Worm (Caenorhabditis elegans) whole organism, young adult: ENCODE results near the gene F36H5.8.
A peak's percentile ranks its signal among the peaks of the same experiment; 100 is the strongest.

Experiments
- F52B5.7 ChIP-seq: sonication (generic microtip); optimal IDR thresholded peaks from 2 replicates; lab custom pipeline; 2016; ENCODE audit warnings: mild to moderate bottlenecking, missing genetic modification characterization, missing compliant biosample characterization
- F55B11.4 ChIP-seq: sonication (generic microtip); optimal IDR thresholded peaks from 2 replicates; lab custom pipeline; 2016; ENCODE audit warnings: missing compliant biosample characterization, missing genetic modification characterization, borderline replicate concordance; ENCODE audit not compliant: insufficient read depth
- K11D2.4 ChIP-seq: fragments of 200-800 bp; sonication (Bioruptor generic); IDR thresholded peaks from 2 replicates; pipeline ENCODE4 v1.3.6; 2022; ENCODE audit warnings: missing genetic modification reagents, missing genetic modification characterization, missing compliant biosample characterization
- T07F8.4 ChIP-seq: sonication (generic microtip); optimal IDR thresholded peaks from 2 replicates; lab custom pipeline; 2016; ENCODE audit warnings: mild to moderate bottlenecking, missing genetic modification characterization, moderate library complexity, missing compliant biosample characterization
- Y67H2A.10 ChIP-seq: fragments of 200-800 bp; sonication (Bioruptor generic); conservative IDR thresholded peaks from 2 replicates; pipeline ENCODE4 v1.3.6; 2022; ENCODE audit warnings: missing genetic modification reagents, missing genetic modification characterization, missing compliant biosample characterization
- ZK185.1 ChIP-seq: sonication (generic microtip); optimal IDR thresholded peaks from 2 replicates; lab custom pipeline; 2016; ENCODE audit warnings: mild to moderate bottlenecking, missing genetic modification characterization, missing compliant biosample characterization; ENCODE audit not compliant: poor library complexity, severe bottlenecking
- ama-1 ChIP-seq, 3 experiments: fragments of 150-350 bp in 1 of 3; sonication (generic microtip) in 2 of 3; optimal IDR thresholded peaks; 2 replicates each; lab custom pipeline; 2014 to 2018; ENCODE audit warnings: missing biosample characterization in 2 of 3, missing genetic modification characterization in 2 of 3, missing genetic modification reagents in 2 of 3
- aptf-2 ChIP-seq: fragments of 200-800 bp; sonication (Bioruptor generic); conservative IDR thresholded peaks from 2 replicates; pipeline ENCODE4 v1.3.6; 2022; ENCODE audit warnings: missing genetic modification reagents, missing genetic modification characterization, missing compliant biosample characterization
- aptf-3 ChIP-seq: fragments of 200-800 bp; sonication (Bioruptor generic); IDR thresholded peaks from 2 replicates; pipeline ENCODE4 v1.3.6; 2022; ENCODE audit warnings: missing genetic modification characterization, missing compliant biosample characterization
- attf-3 ChIP-seq: fragments of 200-800 bp; sonication (Bioruptor generic); conservative IDR thresholded peaks from 2 replicates; pipeline ENCODE4 v1.3.6; 2022; ENCODE audit warnings: missing genetic modification reagents, missing genetic modification characterization, missing compliant biosample characterization
- attf-5 ChIP-seq: fragments of 200-800 bp; sonication (Bioruptor generic); optimal IDR thresholded peaks from 2 replicates; lab custom pipeline; 2018; ENCODE audit warnings: mild to moderate bottlenecking, missing genetic modification characterization, missing compliant biosample characterization
- attf-6 ChIP-seq: fragments of 200-800 bp; sonication (Bioruptor generic); IDR thresholded peaks from 2 replicates; pipeline ENCODE4 v1.3.6; 2022; ENCODE audit warnings: missing genetic modification reagents, missing genetic modification characterization, missing compliant biosample characterization
- bed-1 ChIP-seq: fragments of 200-800 bp; sonication (Bioruptor generic); IDR thresholded peaks from 2 replicates; pipeline ENCODE4 v1.3.6; 2022; ENCODE audit warnings: missing genetic modification reagents, missing genetic modification characterization, missing compliant biosample characterization
- cebp-1 ChIP-seq, 2 experiments: fragments of 200-800 bp in 1 of 2; sonication (Bioruptor generic) in 1 of 2; sonication (generic microtip) in 1 of 2; IDR thresholded peaks in 1 of 2; optimal IDR thresholded peaks in 1 of 2; 2 replicates each; pipeline versions ENCODE4 v1.3.6 to Lab custom; 2017 to 2022; ENCODE audit warnings: missing compliant biosample characterization in 2 of 2, missing genetic modification characterization in 2 of 2, mild to moderate bottlenecking in 1 of 2, missing genetic modification reagents in 1 of 2, moderate library complexity in 1 of 2
- ceh-79 ChIP-seq: sonication (generic microtip); optimal IDR thresholded peaks from 2 replicates; lab custom pipeline; 2017; ENCODE audit warnings: mild to moderate bottlenecking, missing genetic modification characterization, missing compliant biosample characterization
- dpff-1 ChIP-seq: sonication (generic microtip); optimal IDR thresholded peaks from 2 replicates; lab custom pipeline; 2017; ENCODE audit warnings: mild to moderate bottlenecking, missing genetic modification characterization, missing compliant biosample characterization
- dpl-1 ChIP-seq: fragments of 150-350 bp; optimal IDR thresholded peaks from 2 replicates; lab custom pipeline; 2014; ENCODE audit warnings: missing biosample characterization, missing genetic modification reagents, missing genetic modification characterization
- ekl-4 ChIP-seq: fragments of 200-800 bp; sonication (Bioruptor generic); IDR thresholded peaks from 2 replicates; pipeline ENCODE4 v1.3.6; 2022; ENCODE audit warnings: missing genetic modification reagents, missing genetic modification characterization, missing compliant biosample characterization
- ets-4 ChIP-seq: fragments of 200-800 bp; sonication (Bioruptor generic); optimal IDR thresholded peaks from 2 replicates; lab custom pipeline; 2018; ENCODE audit warnings: mild to moderate bottlenecking, missing genetic modification characterization, missing compliant biosample characterization
- fkh-3 ChIP-seq: sonication (generic microtip); optimal IDR thresholded peaks from 2 replicates; lab custom pipeline; 2016; ENCODE audit warnings: mild to moderate bottlenecking, missing genetic modification characterization, missing compliant biosample characterization
- lsl-1 ChIP-seq: fragments of 200-800 bp; sonication (Bioruptor generic); optimal IDR thresholded peaks from 2 replicates; lab custom pipeline; 2018; ENCODE audit warnings: mild to moderate bottlenecking, missing genetic modification characterization, moderate library complexity, missing compliant biosample characterization
- madf-6 ChIP-seq: fragments of 200-800 bp; sonication (Bioruptor generic); IDR thresholded peaks from 2 replicates; pipeline ENCODE4 v1.3.6; 2022; ENCODE audit warnings: missing genetic modification reagents, missing genetic modification characterization, missing compliant biosample characterization
- madf-8 ChIP-seq: fragments of 200-800 bp; sonication (Bioruptor generic); conservative IDR thresholded peaks from 2 replicates; pipeline ENCODE4 v1.3.6; 2022; ENCODE audit warnings: missing genetic modification reagents, missing genetic modification characterization, missing compliant biosample characterization
- mel-28 ChIP-seq: sonication (generic microtip); optimal IDR thresholded peaks from 2 replicates; lab custom pipeline; 2016; ENCODE audit warnings: borderline replicate concordance, mild to moderate bottlenecking, missing genetic modification characterization, missing compliant biosample characterization
- pbrm-1 ChIP-seq: fragments of 200-800 bp; sonication (Bioruptor generic); IDR thresholded peaks from 2 replicates; pipeline ENCODE4 v1.3.6; 2022; ENCODE audit warnings: missing genetic modification reagents, missing genetic modification characterization, missing compliant biosample characterization
- rcor-1 ChIP-seq: fragments of 200-800 bp; sonication (Bioruptor generic); IDR thresholded peaks from 2 replicates; pipeline ENCODE4 v1.3.6; 2022; ENCODE audit warnings: missing genetic modification reagents, missing genetic modification characterization, missing compliant biosample characterization
- rec-8 ChIP-seq, 2 experiments: sonication (generic microtip); optimal IDR thresholded peaks; 2 replicates each; lab custom pipeline; 2016; ENCODE audit warnings: mild to moderate bottlenecking in 2 of 2, missing genetic modification characterization in 2 of 2, missing genetic modification reagents in 2 of 2, missing genotype in 2 of 2, missing biosample characterization in 1 of 2, missing compliant biosample characterization in 1 of 2, moderate library complexity in 1 of 2
- somi-1 ChIP-seq: fragments of 200-800 bp; sonication (Bioruptor generic); optimal IDR thresholded peaks from 2 replicates; lab custom pipeline; 2018; ENCODE audit warnings: mild to moderate bottlenecking, missing genetic modification characterization, missing compliant biosample characterization
- unc-130 ChIP-seq: sonication (generic microtip); optimal IDR thresholded peaks from 2 replicates; lab custom pipeline; 2016; ENCODE audit warnings: missing genetic modification reagents, missing genetic modification characterization, missing compliant biosample characterization
- ztf-18 ChIP-seq: sonication (generic microtip); optimal IDR thresholded peaks from 2 replicates; lab custom pipeline; 2016; ENCODE audit warnings: missing genotype, mild to moderate bottlenecking, missing genetic modification characterization, missing compliant biosample characterization
- ztf-25 ChIP-seq: fragments of 200-800 bp; sonication (Bioruptor generic); IDR thresholded peaks from 2 replicates; pipeline ENCODE4 v1.3.6; 2022; ENCODE audit warnings: missing genetic modification reagents, missing genetic modification characterization, missing compliant biosample characterization

Gene F36H5.8

DNA sequence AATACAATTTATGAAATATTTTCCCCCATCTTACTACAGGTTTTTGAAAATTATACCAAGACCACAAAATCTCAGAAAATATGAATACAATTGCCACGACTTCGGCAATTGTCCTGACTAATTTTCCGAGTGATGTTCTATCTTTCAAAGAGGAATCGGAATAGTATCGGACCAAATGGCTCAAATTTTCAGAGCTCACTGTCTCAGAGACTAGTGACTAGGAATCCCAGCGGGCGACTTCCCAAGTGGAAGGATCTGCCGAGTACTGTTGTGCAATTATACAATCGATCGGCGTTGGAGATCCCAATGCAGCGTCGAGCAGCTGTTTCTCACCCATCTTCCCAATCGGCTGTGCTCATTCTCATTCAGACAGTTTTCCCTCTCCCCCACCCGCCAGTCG is 24.8 kb downstream of the F36H5.8 start, which contains the start of gene F45C12.17:
Gene F45C12.17, plus strand, starts transcription at position 377 of the 400 bp plus-strand sequence.
- no peak for TF ChIP-seq fkh-3 (tag; lab: Kevin White, UChicago)
- TF ChIP-seq dpff-1 (tag; lab: Kevin White, UChicago): no peak
- no peak for TF ChIP-seq ekl-4 (GFP tag; lab: Robert Waterston, UW)
- TF ChIP-seq attf-5 (GFP tag; lab: Kevin White, UChicago): no peak

DNA sequence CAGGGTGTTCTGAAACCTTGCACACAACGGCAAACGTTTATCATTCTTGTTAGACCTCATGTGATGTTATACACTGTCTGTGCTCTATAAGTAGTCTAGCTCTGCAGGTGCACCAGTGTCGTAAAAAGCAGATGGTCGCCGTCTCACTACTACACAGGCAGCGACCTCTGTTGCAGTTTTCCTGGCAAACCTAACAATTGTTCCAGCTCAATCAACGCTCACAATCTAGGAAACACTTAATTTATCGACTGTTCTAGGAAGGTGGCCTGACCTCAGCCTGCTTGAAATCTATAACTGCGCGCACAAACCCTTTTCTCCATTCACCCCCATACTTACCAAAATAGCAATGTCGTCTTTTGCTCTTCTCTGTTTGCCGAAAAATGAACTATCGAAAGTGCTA is 26.2 kb downstream of the F36H5.8 start, which contains the start of gene fbxb-11:
Gene fbxb-11, plus strand, starts transcription at position 301 of the 400 bp plus-strand sequence.
- TF ChIP-seq somi-1 (no peak), Y67H2A.10 (GFP tag; lab: Robert Waterston, UW) (no peak), unc-130 (GFP tag; lab: Kevin White, UChicago) (no peak), ama-1 (optimal IDR thresholded peaks at IDR 0.05; lab: Kevin White, UChicago) (no peak), ama-1 (GFP tag; optimal IDR thresholded peaks at IDR 0.05; lab: Kevin White, UChicago) (no peak), madf-6 (GFP tag; lab: Robert Waterston, UW) (no peak), attf-6 (no peak), F52B5.7 (no peak), dpl-1 (GFP tag; lab: Kevin White, UChicago) (no peak), ets-4 (GFP tag; lab: Kevin White, UChicago) (no peak)

DNA sequence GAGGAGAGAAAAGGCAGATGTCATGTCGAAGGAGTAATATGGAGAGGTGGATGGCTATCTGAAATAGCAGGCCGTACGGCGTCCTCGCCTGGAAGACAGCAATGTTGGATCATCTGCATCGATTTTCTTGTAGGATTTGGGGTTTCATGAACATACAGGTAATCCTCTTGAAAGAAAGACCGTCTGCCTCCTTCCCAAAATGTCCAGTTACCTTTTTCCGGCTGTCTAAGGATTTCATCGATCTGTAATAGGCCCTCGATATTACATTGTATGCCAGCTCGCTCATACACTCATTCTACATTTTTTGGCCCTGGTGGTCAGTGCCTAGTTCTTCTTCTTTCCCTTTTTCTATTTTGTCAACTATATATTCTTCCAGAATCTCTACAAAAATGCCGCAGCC is 28.1 kb downstream of the F36H5.8 start, which contains the start of the genes fbxb-5 and btb-8:
Gene fbxb-5, minus strand, starts transcription at position 101 of the 400 bp plus-strand sequence.
Gene btb-8, plus strand, starts transcription at position 377 of the 400 bp plus-strand sequence.
- TF ChIP-seq ceh-79 (tag; lab: Kevin White, UChicago): no peak
- no peak for TF ChIP-seq ztf-18
- TF ChIP-seq aptf-2 (GFP tag; lab: Robert Waterston, UW): no peak

DNA sequence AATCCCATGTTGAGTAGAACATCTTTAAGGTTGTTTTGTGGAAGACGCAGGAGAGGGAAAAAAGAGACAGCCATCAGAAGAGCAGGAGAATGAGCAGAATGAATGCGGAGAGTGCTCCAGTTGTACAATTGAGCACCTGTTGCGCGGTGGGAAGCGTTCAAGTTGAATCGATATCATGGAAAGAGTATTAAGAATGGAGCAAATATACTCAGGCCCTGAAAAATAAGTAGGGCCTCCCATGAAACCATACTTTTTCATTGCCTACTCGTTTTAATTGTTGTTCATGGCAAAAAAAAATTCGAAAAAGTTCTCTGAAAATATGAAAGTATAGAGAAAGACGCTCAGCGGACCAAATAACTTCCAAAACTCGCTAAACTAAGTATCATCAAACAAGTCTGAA is 31.3 kb downstream of the F36H5.8 start, which contains the start of gene fbxb-48:
Gene fbxb-48, minus strand, starts transcription at position 101 of the 400 bp plus-strand sequence.
- TF ChIP-seq madf-8 (no peak), cebp-1 (GFP tag; IDR thresholded peaks at IDR 0.05; lab: Robert Waterston, UW) (no peak), cebp-1 (tag; optimal IDR thresholded peaks at IDR 0.05; lab: Kevin White, UChicago) (no peak), F55B11.4 (tag; lab: Kevin White, UChicago) (no peak), attf-3 (GFP tag; lab: Robert Waterston, UW) (no peak), ztf-25 (GFP tag; lab: Robert Waterston, UW) (no peak), K11D2.4 (GFP tag; lab: Robert Waterston, UW) (no peak), pbrm-1 (GFP tag; lab: Robert Waterston, UW) (no peak), rec-8 (tag; optimal IDR thresholded peaks at IDR 0.05; lab: Kevin White, UChicago) (no peak), attf-6 (no peak), lsl-1 (no peak), rcor-1 (GFP tag; lab: Robert Waterston, UW) (no peak), T07F8.4 (tag; lab: Kevin White, UChicago) (no peak), mel-28 (tag; lab: Kevin White, UChicago) (no peak)

DNA sequence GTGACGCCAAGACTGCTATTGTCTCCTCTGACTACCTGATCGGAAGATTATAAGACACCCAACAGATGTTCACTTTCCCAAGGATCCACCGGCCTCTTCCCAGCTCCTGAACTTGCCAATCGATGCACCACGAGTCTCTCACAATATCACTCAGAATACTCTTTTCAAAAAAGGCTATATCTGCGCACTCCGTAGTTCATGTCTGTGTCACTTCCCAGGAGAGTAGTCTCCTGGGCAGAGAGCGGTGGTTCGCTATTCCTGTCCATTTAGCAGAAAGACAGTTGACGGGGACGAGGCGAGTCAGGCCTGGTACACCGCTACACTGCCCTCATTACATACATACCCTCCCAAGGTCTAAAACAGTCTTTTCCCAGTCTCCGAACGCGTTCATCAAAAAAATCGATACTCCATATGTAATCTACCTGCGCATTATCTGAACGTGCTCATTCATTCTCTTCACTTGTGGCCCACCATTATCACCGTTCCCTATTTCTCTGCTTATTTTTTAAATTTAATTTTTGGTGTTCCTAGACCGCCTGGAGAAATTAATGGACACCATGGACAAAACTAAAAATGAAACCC is 35.6 kb downstream of the F36H5.8 start, which contains the start of gene btb-6:
Gene btb-6, plus strand, starts transcription at position 532 of the 582 bp plus-strand sequence.
- 0 out of 2 replicates have a peak, but pooled peaks have one; percentile 47 for TF ChIP-seq bed-1 (GFP tag; lab: Robert Waterston, UW)
- peak; percentile 97 for TF ChIP-seq aptf-2 (GFP tag; lab: Robert Waterston, UW)
- no peak for TF ChIP-seq ZK185.1
- TF ChIP-seq aptf-3 (GFP tag; lab: Robert Waterston, UW): peak; percentile 87; the same call in 1 of the 2 replicates
